Worm (Caenorhabditis elegans): ENCODE data around the gene C39E9.8.

The C39E9.8 gene

ce11 chrIV:13110876-13111275 is 31.6 kb downstream of the C39E9.8 start (continued):
- TF ChIP-seq nhr-71 (tag; optimal IDR thresholded peaks at IDR 0.05) = no peak
- TF ChIP-seq nhr-28 (tag; optimal IDR thresholded peaks at IDR 0.05) = no peak
- no peak for TF ChIP-seq ceh-8 (GFP tag; optimal IDR thresholded peaks at IDR 0.05)
- TF ChIP-seq tlp-1 (tag; optimal IDR thresholded peaks at IDR 0.05) = no peak
- peak; percentile 19 for TF ChIP-seq nhr-20 (tag; optimal IDR thresholded peaks at IDR 0.05)
- no peak for TF ChIP-seq unc-86 (tag; optimal IDR thresholded peaks at IDR 0.05)
- no peak for TF ChIP-seq ets-5 (GFP tag; IDR thresholded peaks at IDR 0.05)
- TF ChIP-seq unc-130 (tag; optimal IDR thresholded peaks at IDR 0.05) = peak; percentile 1
- no peak for TF ChIP-seq sox-4 (tag; optimal IDR thresholded peaks at IDR 0.05)
- TF ChIP-seq nhr-19 (GFP tag; conservative IDR thresholded peaks at IDR 0.05) = peak; percentile 27; the same call in 1 of the 2 replicates
- no peak for TF ChIP-seq ceh-88 (GFP tag; IDR thresholded peaks at IDR 0.05)
- peak; percentile 74 for TF ChIP-seq blmp-1 (tag; optimal IDR thresholded peaks at IDR 0.05)
- no peak for TF ChIP-seq lin-35 (GFP tag; optimal IDR thresholded peaks at IDR 0.05)
- TF ChIP-seq dpl-1 (GFP tag; optimal IDR thresholded peaks at IDR 0.05) = no peak
- TF ChIP-seq hpl-2 (GFP tag; optimal IDR thresholded peaks at IDR 0.05) = no peak
- TF ChIP-seq egl-27 (tag; optimal IDR thresholded peaks at IDR 0.05) = no peak
- no peak for TF ChIP-seq mab-9 (GFP tag; IDR thresholded peaks at IDR 0.05)
- TF ChIP-seq mef-2 (tag; optimal IDR thresholded peaks at IDR 0.05) = no peak
- TF ChIP-seq pqm-1 (tag; optimal IDR thresholded peaks at IDR 0.05) = no peak
- no peak for TF ChIP-seq lin-15B (tag; optimal IDR thresholded peaks at IDR 0.05)
- TF ChIP-seq irx-1 (tag; optimal IDR thresholded peaks at IDR 0.05) = no peak
- TF ChIP-seq ces-1 (GFP tag; optimal IDR thresholded peaks at IDR 0.05) = no peak
- TF ChIP-seq lin-14 (GFP tag; optimal IDR thresholded peaks at IDR 0.05) = peak; percentile 11
- no peak for TF ChIP-seq nhr-85 (tag)
- no peak for TF ChIP-seq rnt-1 (tag; optimal IDR thresholded peaks at IDR 0.05)
- TF ChIP-seq alr-1 (tag; optimal IDR thresholded peaks at IDR 0.05; ENCODE audit: borderline replicate concordance) = no peak
- peak in 3 of 6 experiments; percentile 66 to 82 (median 66) for TF ChIP-seq elt-3 (tag; optimal IDR thresholded peaks at IDR 0.05)
- no peak for TF ChIP-seq unc-30 (tag; optimal IDR thresholded peaks at IDR 0.05)
- no peak for TF ChIP-seq isw-1 (GFP tag; IDR thresholded peaks at IDR 0.05)
- no peak for TF ChIP-seq C04F5.9 (tag; optimal IDR thresholded peaks at IDR 0.05)
- TF ChIP-seq jun-1 (tag; optimal IDR thresholded peaks at IDR 0.05) = no peak
- no peak for TF ChIP-seq dsc-1 (tag; optimal IDR thresholded peaks at IDR 0.05)

ce11 chrIV:13112982-13113381 is 33.7 kb downstream of the C39E9.8 start, which contains the start of gene best-2:
Gene best-2 (minus strand): TSS chrIV:13113082.
- no peak for TF ChIP-seq lsy-2 (tag; optimal IDR thresholded peaks at IDR 0.05)
- TF ChIP-seq alr-1 (tag; optimal IDR thresholded peaks at IDR 0.05; ENCODE audit: borderline replicate concordance) = no peak
- no peak for TF ChIP-seq zag-1 (tag; optimal IDR thresholded peaks at IDR 0.05)
- TF ChIP-seq aha-1 (tag; optimal IDR thresholded peaks at IDR 0.05) = no peak
- no peak for TF ChIP-seq snu-23 (GFP tag; optimal IDR thresholded peaks at IDR 0.05)
- TF ChIP-seq elt-2 (tag; optimal IDR thresholded peaks at IDR 0.05) = no peak
- TF ChIP-seq ceh-90 (tag; optimal IDR thresholded peaks at IDR 0.05) = no peak
- no peak for TF ChIP-seq nhr-237 (tag; optimal IDR thresholded peaks at IDR 0.05)
- TF ChIP-seq ceh-88 (GFP tag; IDR thresholded peaks at IDR 0.05) = no peak
- TF ChIP-seq vab-15 (tag; optimal IDR thresholded peaks at IDR 0.05) = no peak
- no peak for TF ChIP-seq lin-39 (tag; optimal IDR thresholded peaks at IDR 0.05)

- TF ChIP-seq swsn-7 (tag; optimal IDR thresholded peaks at IDR 0.05) (no peak), blmp-1 (tag; optimal IDR thresholded peaks at IDR 0.05) (peak; percentile 87)
Observed at ce11 chrIV:13116679-13117078, 37.4 kb downstream of the C39E9.8 start.

All from whole organism, L1 larva.